Fruit fly (Drosophila melanogaster): ENCODE data around the gene CG32700.

Gene CG32700

DNA sequence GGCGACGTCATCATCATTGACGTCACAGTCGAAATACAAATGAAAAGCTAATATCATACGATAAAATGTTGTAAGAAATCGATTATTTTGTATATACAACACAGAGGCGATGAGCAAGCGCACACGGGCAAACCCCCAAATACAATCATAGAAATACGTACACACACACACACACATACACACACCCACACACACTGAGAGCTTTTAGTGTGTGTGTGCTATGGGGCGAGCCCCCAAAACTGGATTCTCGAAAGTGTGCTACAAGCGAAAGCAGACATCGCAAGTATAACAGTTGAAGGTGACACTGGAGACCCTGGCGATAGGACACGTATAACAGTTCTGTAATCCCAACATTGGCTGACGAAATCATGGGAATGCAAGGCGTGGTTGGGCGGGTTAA lies 31.2 kb upstream of the CG32700 start (continued):
- TF ChIP-seq CG16779 (tag; optimal IDR thresholded peaks at IDR 0.05): no peak
- TF ChIP-seq CG10631 (GFP tag; optimal IDR thresholded peaks at IDR 0.05): no peak
- TF ChIP-seq Sox14 (GFP tag; optimal IDR thresholded peaks at IDR 0.05): no peak
- no peak for TF ChIP-seq CG11762 (GFP tag; optimal IDR thresholded peaks at IDR 0.05; ENCODE audit: insufficient read depth)
- no peak for TF ChIP-seq net (GFP tag; optimal IDR thresholded peaks at IDR 0.05)
- TF ChIP-seq dac (GFP tag; optimal IDR thresholded peaks at IDR 0.05): no peak
- no peak for TF ChIP-seq Hr39 (GFP tag; optimal IDR thresholded peaks at IDR 0.05)
- no peak for TF ChIP-seq pdm3 (GFP tag; optimal IDR thresholded peaks at IDR 0.05)
- no peak for TF ChIP-seq CG4318 (GFP tag; optimal IDR thresholded peaks at IDR 0.05)
- TF ChIP-seq CG6854 (GFP tag; optimal IDR thresholded peaks at IDR 0.05): no peak
- no peak for TF ChIP-seq Ets21C (GFP tag; optimal IDR thresholded peaks at IDR 0.05)
- peak; percentile 4 for TF ChIP-seq CG9139 (GFP tag; optimal IDR thresholded peaks at IDR 0.05)
- TF ChIP-seq fd59A (GFP tag; optimal IDR thresholded peaks at IDR 0.05): no peak
- no peak for TF ChIP-seq fkh (GFP tag; optimal IDR thresholded peaks at IDR 0.05)
- TF ChIP-seq achi (GFP tag; optimal IDR thresholded peaks at IDR 0.05): no peak
- TF ChIP-seq spab (GFP tag; optimal IDR thresholded peaks at IDR 0.05): no peak
- no peak for TF ChIP-seq CG6792 (GFP tag; optimal IDR thresholded peaks at IDR 0.05)

DNA sequence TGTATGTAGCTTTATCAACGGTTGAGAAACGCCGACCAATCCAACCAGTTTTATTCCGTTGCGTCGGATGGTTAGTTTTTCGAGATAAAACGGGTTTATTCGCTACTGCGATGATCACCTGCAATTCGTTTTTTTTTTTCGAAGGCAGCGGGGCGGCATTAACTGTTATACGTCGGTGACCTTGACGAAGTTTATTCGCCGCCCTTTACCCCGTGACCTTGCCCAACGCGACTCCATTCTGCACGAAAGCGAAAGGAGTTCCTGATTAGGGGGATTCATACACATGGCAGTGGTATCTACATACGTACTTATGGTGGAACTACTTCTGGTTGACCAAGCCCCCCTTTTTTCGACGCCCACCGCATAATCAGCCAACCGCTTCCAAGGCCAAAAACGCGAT lies 29.9 kb upstream of the CG32700 start:
- TF ChIP-seq dsx (GFP tag; optimal IDR thresholded peaks at IDR 0.05; ENCODE audit: poor library complexity, severe bottlenecking) (peak; percentile 15), CG4318 (GFP tag; optimal IDR thresholded peaks at IDR 0.05) (no peak), ss (GFP tag; optimal IDR thresholded peaks at IDR 0.05) (peak; percentile 52 to 72), CG8119 (GFP tag; IDR thresholded peaks at IDR 0.05) (0 out of 3 replicates have a peak, but pooled peaks have one; percentile 17), CG3919 (GFP tag; optimal IDR thresholded peaks at IDR 0.05) (no peak), esn (GFP tag; optimal IDR thresholded peaks at IDR 0.05) (no peak), Blimp-1 (GFP tag; optimal IDR thresholded peaks at IDR 0.05) (peak; percentile 77), Eip75B (GFP tag; optimal IDR thresholded peaks at IDR 0.05) (peak; percentile 13), eg (GFP tag; IDR thresholded peaks at IDR 0.05) (0 out of 3 replicates have a peak, but pooled peaks have one; percentile 16), CG10669 (GFP tag; optimal IDR thresholded peaks at IDR 0.05) (no peak)

DNA sequence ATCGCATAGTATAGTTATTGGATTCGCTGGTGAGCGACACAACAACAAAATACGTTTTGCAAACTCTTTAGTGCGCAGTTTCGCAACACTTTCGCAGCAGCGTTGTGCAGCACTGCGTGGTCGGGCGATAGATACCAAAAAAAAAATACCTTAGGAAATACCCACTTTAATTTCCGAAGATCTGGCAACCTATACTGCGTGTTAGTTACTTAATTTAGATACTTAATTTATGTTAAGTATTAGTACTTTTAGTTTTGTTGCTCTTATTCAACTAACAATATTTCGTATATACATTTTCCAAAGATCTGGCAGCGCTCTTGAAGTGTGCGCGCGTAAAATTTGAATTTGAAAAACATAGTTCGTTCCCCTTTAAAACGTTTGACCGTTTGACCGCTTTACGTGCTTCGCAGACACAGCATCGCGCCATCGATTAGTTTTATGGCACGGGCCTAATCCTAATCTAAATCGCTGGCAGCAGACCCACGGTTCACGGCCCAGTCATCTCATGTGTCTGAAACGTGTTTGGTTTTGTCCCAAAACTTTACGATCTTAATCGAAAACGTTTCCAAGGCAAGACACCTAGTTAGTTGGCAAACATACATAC lies 29.4 kb upstream of the CG32700 start, which contains the start of gene LPCAT:
LPCAT (minus strand) TSS at position 70 of the 604 bp plus-strand sequence.
- TF ChIP-seq Sox14 (GFP tag; optimal IDR thresholded peaks at IDR 0.05): peak; percentile 26
- TF ChIP-seq CG11902 (GFP tag; optimal IDR thresholded peaks at IDR 0.05): peak; percentile 70
- no peak for TF ChIP-seq CG6854 (GFP tag; optimal IDR thresholded peaks at IDR 0.05)
- no peak for TF ChIP-seq ss (GFP tag; optimal IDR thresholded peaks at IDR 0.05)
- TF ChIP-seq CG16779 (tag; optimal IDR thresholded peaks at IDR 0.05): no peak
- peak; percentile 56 for TF ChIP-seq achi (GFP tag; optimal IDR thresholded peaks at IDR 0.05)
- TF ChIP-seq CG10669 (GFP tag; optimal IDR thresholded peaks at IDR 0.05): peak; percentile 51
- TF ChIP-seq CG11294 (GFP tag; IDR thresholded peaks at IDR 0.05): peak; percentile 30; the same call in 1 of the 2 replicates
- TF ChIP-seq salr (GFP tag; optimal IDR thresholded peaks at IDR 0.05): peak in 1 of 2 experiments; percentile 0
- peak; percentile 69 for TF ChIP-seq Gug (GFP tag; IDR thresholded peaks at IDR 0.05)
- TF ChIP-seq Eip75B (GFP tag; optimal IDR thresholded peaks at IDR 0.05): peak; percentile 50
- peak; percentile 48 for TF ChIP-seq Ets96B (tag; optimal IDR thresholded peaks at IDR 0.05)
- TF ChIP-seq Hr38 (GFP tag; optimal IDR thresholded peaks at IDR 0.05): no peak
- no peak for TF ChIP-seq dsx (GFP tag; optimal IDR thresholded peaks at IDR 0.05; ENCODE audit: poor library complexity, severe bottlenecking)
- peak; percentile 36 for TF ChIP-seq pdm3 (GFP tag; optimal IDR thresholded peaks at IDR 0.05)
- no peak for TF ChIP-seq dac (GFP tag; optimal IDR thresholded peaks at IDR 0.05)
- peak; percentile 50 for TF ChIP-seq CG10631 (GFP tag; optimal IDR thresholded peaks at IDR 0.05)
- TF ChIP-seq OdsH (GFP tag; optimal IDR thresholded peaks at IDR 0.05): peak; percentile 46
- TF ChIP-seq CG8632 (GFP tag; optimal IDR thresholded peaks at IDR 0.05): no peak
- peak; percentile 61 for TF ChIP-seq CG3919 (GFP tag; optimal IDR thresholded peaks at IDR 0.05)
- TF ChIP-seq CG7368 (GFP tag; optimal IDR thresholded peaks at IDR 0.05): no peak
- TF ChIP-seq Hr39 (GFP tag; optimal IDR thresholded peaks at IDR 0.05): peak; percentile 71
- no peak for TF ChIP-seq CG34406 (GFP tag; optimal IDR thresholded peaks at IDR 0.05)
- no peak for TF ChIP-seq fkh (GFP tag; optimal IDR thresholded peaks at IDR 0.05)
- TF ChIP-seq spab (GFP tag; optimal IDR thresholded peaks at IDR 0.05): no peak
- TF ChIP-seq cyc (GFP tag; optimal IDR thresholded peaks at IDR 0.05): peak; percentile 86
- TF ChIP-seq acj6 (GFP tag; optimal IDR thresholded peaks at IDR 0.05): peak; percentile 14
- no peak for TF ChIP-seq CG6792 (GFP tag; optimal IDR thresholded peaks at IDR 0.05)
- TF ChIP-seq Blimp-1 (GFP tag; optimal IDR thresholded peaks at IDR 0.05): no peak
- TF ChIP-seq CG6163 (GFP tag; IDR thresholded peaks at IDR 0.05): peak; percentile 70
- TF ChIP-seq Smox (GFP tag; optimal IDR thresholded peaks at IDR 0.05): peak; percentile 23
- TF ChIP-seq esn (GFP tag; optimal IDR thresholded peaks at IDR 0.05): peak; percentile 36
- peak; percentile 46 for TF ChIP-seq CG11762 (GFP tag; optimal IDR thresholded peaks at IDR 0.05; ENCODE audit: insufficient read depth)
- TF ChIP-seq Lpt (GFP tag; optimal IDR thresholded peaks at IDR 0.05): no peak
- no peak for TF ChIP-seq CG1621 (tag; optimal IDR thresholded peaks at IDR 0.05)
- no peak for TF ChIP-seq CG6276 (GFP tag; optimal IDR thresholded peaks at IDR 0.05)
- no peak for TF ChIP-seq net (GFP tag; optimal IDR thresholded peaks at IDR 0.05)
